Fruit fly (Drosophila melanogaster) whole organism, prepupa: Measurements from ENCODE around the gene Dscam2.

Experiments used
- CG10631 ChIP-seq: fragments of 200-800 bp; sonication (Bioruptor generic); optimal IDR thresholded peaks from 2 replicates; lab custom pipeline; 2016; ENCODE audit warnings: missing biosample characterization, missing genetic modification characterization
- CG11294 ChIP-seq: fragments of 200-800 bp; sonication (Bioruptor generic); IDR thresholded peaks from 2 replicates; pipeline ENCODE4 v1.3.6; 2022; ENCODE audit warnings: missing biosample characterization, missing genetic modification characterization
- CG11902 ChIP-seq: fragments of 200-800 bp; sonication (Bioruptor generic); optimal IDR thresholded peaks from 3 replicates; lab custom pipeline; 2016; ENCODE audit warnings: missing biosample characterization, missing genetic modification characterization
- CG15336 ChIP-seq: fragments of 200-800 bp; sonication (Bioruptor generic); IDR thresholded peaks from 2 replicates; pipeline ENCODE4 v1.3.6; 2022; ENCODE audit warnings: missing biosample characterization, missing genetic modification characterization
- CG1621 ChIP-seq: fragments of 200-800 bp; sonication (Bioruptor generic); optimal IDR thresholded peaks from 3 replicates; lab custom pipeline; 2018; ENCODE audit warnings: missing biosample characterization, mild to moderate bottlenecking, missing genetic modification characterization
- CG16779 ChIP-seq: fragments of 200-800 bp; sonication (Bioruptor generic); optimal IDR thresholded peaks from 3 replicates; lab custom pipeline; 2017; ENCODE audit warnings: missing biosample characterization, mild to moderate bottlenecking, missing genetic modification characterization
- CG3032 ChIP-seq: fragments of 200-800 bp; optimal IDR thresholded peaks from 2 replicates; lab custom pipeline; 2019; ENCODE audit warnings: missing biosample characterization, mild to moderate bottlenecking, missing genetic modification characterization, moderate library complexity
- CG31627 ChIP-seq: fragments of 200-800 bp; sonication (Bioruptor generic); optimal IDR thresholded peaks from 3 replicates; lab custom pipeline; 2016; ENCODE audit warnings: missing biosample characterization, missing genetic modification characterization
- CG34406 ChIP-seq: fragments of 200-800 bp; sonication (Bioruptor generic); optimal IDR thresholded peaks from 3 replicates; lab custom pipeline; 2016; ENCODE audit warnings: missing biosample characterization, missing genetic modification characterization
- CG3919 ChIP-seq: fragments of 200-800 bp; sonication (Bioruptor generic); optimal IDR thresholded peaks from 3 replicates; lab custom pipeline; 2016; ENCODE audit warnings: missing biosample characterization, missing genetic modification characterization
- CG4318 ChIP-seq: fragments of 200-800 bp; sonication (Bioruptor generic); optimal IDR thresholded peaks from 3 replicates; lab custom pipeline; 2017; ENCODE audit warnings: missing biosample characterization, mild to moderate bottlenecking, missing genetic modification characterization
- CG6163 ChIP-seq: fragments of 200-800 bp; sonication (Bioruptor generic); IDR thresholded peaks from 3 replicates; pipeline ENCODE4 v1.3.6; 2022; ENCODE audit warnings: missing biosample characterization, missing genetic modification characterization
- CG6276 ChIP-seq: fragments of 200-800 bp; sonication (Bioruptor generic); optimal IDR thresholded peaks from 2 replicates; lab custom pipeline; 2017; ENCODE audit warnings: missing biosample characterization, mild to moderate bottlenecking, missing genetic modification characterization
- CG6808 ChIP-seq: fragments of 200-800 bp; sonication (Bioruptor generic); optimal IDR thresholded peaks from 3 replicates; lab custom pipeline; 2017; ENCODE audit warnings: missing biosample characterization, missing genetic modification characterization, mild to moderate bottlenecking, moderate library complexity, missing genetic modification reagents
- CG6854 ChIP-seq: fragments of 200-800 bp; sonication (Bioruptor generic); optimal IDR thresholded peaks from 2 replicates; lab custom pipeline; 2017; ENCODE audit warnings: missing biosample characterization, mild to moderate bottlenecking, missing genetic modification characterization
- CG7368 ChIP-seq: fragments of 200-800 bp; sonication (Bioruptor generic); optimal IDR thresholded peaks from 3 replicates; lab custom pipeline; 2016; ENCODE audit warnings: missing biosample characterization, missing genetic modification characterization
- CG8119 ChIP-seq: fragments of 200-800 bp; sonication (Bioruptor generic); IDR thresholded peaks from 3 replicates; pipeline ENCODE4 v1.3.6; 2022; ENCODE audit warnings: missing biosample characterization, missing genetic modification characterization
- CG8632 ChIP-seq: fragments of 200-800 bp; sonication (Bioruptor generic); optimal IDR thresholded peaks from 3 replicates; lab custom pipeline; 2016; ENCODE audit warnings: missing biosample characterization, missing genetic modification characterization
- CG9139 ChIP-seq: fragments of 200-800 bp; sonication (Bioruptor generic); optimal IDR thresholded peaks from 3 replicates; lab custom pipeline; 2017; ENCODE audit warnings: missing biosample characterization, mild to moderate bottlenecking, missing genetic modification characterization
- Eip78C ChIP-seq: fragments of 200-800 bp; sonication (Bioruptor generic); peaks from one replicate; lab custom pipeline; 2016; ENCODE audit warnings: missing biosample characterization, missing genetic modification characterization
- Eip93F ChIP-seq: fragments of 200-800 bp; sonication (Bioruptor generic); optimal IDR thresholded peaks from 2 replicates; lab custom pipeline; 2016; ENCODE audit warnings: missing biosample characterization, mild to moderate bottlenecking, missing genetic modification characterization
- Ets21C ChIP-seq: fragments of 200-800 bp; sonication (Bioruptor generic); optimal IDR thresholded peaks from 3 replicates; lab custom pipeline; 2016; ENCODE audit warnings: missing biosample characterization, missing genetic modification characterization
- Ets96B ChIP-seq: fragments of 200-800 bp; optimal IDR thresholded peaks from 2 replicates; lab custom pipeline; 2019; ENCODE audit warnings: missing biosample characterization, mild to moderate bottlenecking, missing genetic modification characterization, moderate library complexity
- Gug ChIP-seq: fragments of 200-800 bp; sonication (Bioruptor generic); IDR thresholded peaks from 2 replicates; pipeline ENCODE4 v1.3.6; 2022; ENCODE audit warnings: missing biosample characterization, missing genetic modification characterization
- Hr4 ChIP-seq: fragments of 200-800 bp; sonication (Bioruptor generic); optimal IDR thresholded peaks from 3 replicates; lab custom pipeline; 2016; ENCODE audit warnings: missing biosample characterization, missing genetic modification characterization
- Lpt ChIP-seq: fragments of 200-800 bp; sonication (Bioruptor generic); optimal IDR thresholded peaks from 3 replicates; lab custom pipeline; 2016; ENCODE audit warnings: missing biosample characterization, missing genetic modification characterization
- OdsH ChIP-seq: fragments of 200-800 bp; sonication (Bioruptor generic); optimal IDR thresholded peaks from 3 replicates; lab custom pipeline; 2016; ENCODE audit warnings: missing biosample characterization, missing genetic modification characterization
- Sox15 ChIP-seq: fragments of 200-800 bp; sonication (Bioruptor generic); optimal IDR thresholded peaks from 3 replicates; lab custom pipeline; 2016; ENCODE audit warnings: missing biosample characterization, missing genetic modification characterization
- achi ChIP-seq: fragments of 200-800 bp; sonication (Bioruptor generic); optimal IDR thresholded peaks from 3 replicates; lab custom pipeline; 2016; ENCODE audit warnings: missing biosample characterization, missing genetic modification characterization
- acj6 ChIP-seq: fragments of 200-800 bp; sonication (Bioruptor generic); optimal IDR thresholded peaks from 3 replicates; lab custom pipeline; 2016; ENCODE audit warnings: missing biosample characterization, missing genetic modification characterization
- cyc ChIP-seq: fragments of 200-800 bp; sonication (Bioruptor generic); optimal IDR thresholded peaks from 3 replicates; lab custom pipeline; 2016; ENCODE audit warnings: missing biosample characterization, missing genetic modification characterization
- dac ChIP-seq: fragments of 200-800 bp; sonication (Bioruptor generic); optimal IDR thresholded peaks from 2 replicates; lab custom pipeline; 2017; ENCODE audit warnings: missing biosample characterization, mild to moderate bottlenecking, missing genetic modification characterization
- dsx ChIP-seq: fragments of 200-800 bp; optimal IDR thresholded peaks from 3 replicates; lab custom pipeline; 2019; ENCODE audit warnings: missing biosample characterization, mild to moderate bottlenecking, missing genetic modification characterization, moderate library complexity; ENCODE audit not compliant: poor library complexity, severe bottlenecking
- eg ChIP-seq: fragments of 200-800 bp; sonication (Bioruptor generic); IDR thresholded peaks from 3 replicates; pipeline ENCODE4 v1.3.6; 2022; ENCODE audit warnings: missing biosample characterization, missing genetic modification characterization
- esn ChIP-seq: fragments of 200-800 bp; sonication (Bioruptor generic); optimal IDR thresholded peaks from 2 replicates; lab custom pipeline; 2016; ENCODE audit warnings: missing biosample characterization, mild to moderate bottlenecking, missing genetic modification characterization, moderate library complexity
- fd59A ChIP-seq: fragments of 200-800 bp; sonication (Bioruptor generic); optimal IDR thresholded peaks from 2 replicates; lab custom pipeline; 2017; ENCODE audit warnings: missing biosample characterization, mild to moderate bottlenecking, missing genetic modification characterization, missing genetic modification reagents
- fd85E ChIP-seq: fragments of 200-800 bp; sonication (Bioruptor generic); optimal IDR thresholded peaks from 3 replicates; lab custom pipeline; 2016; ENCODE audit warnings: missing biosample characterization, missing genetic modification characterization
- lz ChIP-seq: fragments of 200-800 bp; sonication (Bioruptor generic); optimal IDR thresholded peaks from 3 replicates; lab custom pipeline; 2016; ENCODE audit warnings: missing biosample characterization, missing genetic modification characterization
- net ChIP-seq: fragments of 200-800 bp; sonication (Bioruptor generic); optimal IDR thresholded peaks from 3 replicates; lab custom pipeline; 2016; ENCODE audit warnings: missing biosample characterization, missing genetic modification characterization
- pdm3 ChIP-seq: fragments of 200-800 bp; sonication (Bioruptor generic); optimal IDR thresholded peaks from 3 replicates; lab custom pipeline; 2016; ENCODE audit warnings: missing biosample characterization, missing genetic modification characterization
- salr ChIP-seq, 2 experiments: fragments of 200-800 bp; sonication (Bioruptor generic); optimal IDR thresholded peaks; 3 replicates each; lab custom pipeline; 2016 to 2018; ENCODE audit warnings: missing biosample characterization in 2 of 2, missing genetic modification characterization in 2 of 2, mild to moderate bottlenecking in 1 of 2
- spab ChIP-seq: fragments of 200-800 bp; sonication (Bioruptor generic); optimal IDR thresholded peaks from 2 replicates; lab custom pipeline; 2017; ENCODE audit warnings: missing biosample characterization, mild to moderate bottlenecking, missing genetic modification characterization, missing genetic modification reagents
- ss ChIP-seq, 2 experiments: fragments of 200-800 bp; sonication (Bioruptor generic); optimal IDR thresholded peaks; 2 replicates in 1 of 2; 3 replicates in 1 of 2; lab custom pipeline; 2017 to 2018; ENCODE audit warnings: mild to moderate bottlenecking in 2 of 2, missing biosample characterization in 2 of 2, missing genetic modification characterization in 2 of 2, moderate library complexity in 1 of 2
- svp ChIP-seq: fragments of 200-800 bp; sonication (Bioruptor generic); peaks from one replicate; lab custom pipeline; 2016; ENCODE audit warnings: missing biosample characterization, missing genetic modification characterization
- topi ChIP-seq: fragments of 200-800 bp; sonication (Bioruptor generic); optimal IDR thresholded peaks from 3 replicates; lab custom pipeline; 2016; ENCODE audit warnings: missing biosample characterization, missing genetic modification characterization
- vri ChIP-seq: fragments of 200-800 bp; sonication (Bioruptor generic); optimal IDR thresholded peaks from 3 replicates; lab custom pipeline; 2016; ENCODE audit warnings: missing biosample characterization, mild to moderate bottlenecking, missing genetic modification characterization

Dscam2 gene

DNA sequence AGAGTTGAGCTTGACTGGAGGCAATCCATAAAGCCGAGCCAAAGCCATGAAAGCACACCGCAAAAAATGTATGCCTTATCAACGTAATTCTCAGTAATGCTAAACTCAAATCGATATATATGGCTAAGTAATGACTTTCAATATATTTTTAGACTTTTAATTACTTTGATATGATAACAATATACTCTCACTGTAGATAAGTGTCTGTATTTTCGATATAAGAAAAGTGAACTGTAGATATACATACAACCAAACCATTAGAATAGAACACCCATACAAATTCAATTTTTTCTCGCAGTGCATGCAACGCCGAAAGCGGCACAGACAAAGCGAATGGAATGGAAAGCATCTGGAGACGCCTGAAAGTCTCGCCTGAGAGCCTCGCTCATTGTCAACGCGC is 36.1 kb downstream of the Dscam2 start (continued):
- peak; percentile 79 for TF ChIP-seq CG3919 (GFP tag; lab: Kevin White, UChicago)
- peak; percentile 11 for TF ChIP-seq CG6854 (GFP tag; lab: Kevin White, UChicago)
- peak; percentile 74 for TF ChIP-seq pdm3 (GFP tag; lab: Kevin White, UChicago)
- peak; percentile 57 for TF ChIP-seq CG11902 (GFP tag; lab: Kevin White, UChicago)
- TF ChIP-seq Ets21C = peak; percentile 33
- TF ChIP-seq topi (GFP tag; lab: Kevin White, UChicago) = peak; percentile 72
- no peak for TF ChIP-seq Eip93F
- TF ChIP-seq cyc (GFP tag; lab: Kevin White, UChicago) = peak; percentile 63
- TF ChIP-seq Sox15 (GFP tag; lab: Kevin White, UChicago) = peak; percentile 48
- TF ChIP-seq CG10631 (GFP tag; lab: Kevin White, UChicago) = peak; percentile 73
- TF ChIP-seq CG15336 (GFP tag; lab: Robert Waterston, UW) = peak; percentile 82
- TF ChIP-seq CG11294 (GFP tag; lab: Robert Waterston, UW) = peak; percentile 12; the same call in 1 of the 2 replicates

dm6 chr3L:7151521-7152465 is 37.9 kb downstream of the Dscam2 start:
- peak; percentile 69 for TF ChIP-seq achi (GFP tag; lab: Kevin White, UChicago)
- TF ChIP-seq CG34406 (GFP tag; lab: Kevin White, UChicago) = peak; percentile 27
- no peak for TF ChIP-seq vri
- TF ChIP-seq pdm3 (GFP tag; lab: Kevin White, UChicago) = peak; percentile 70
- peak; percentile 79 for TF ChIP-seq Lpt (GFP tag; lab: Kevin White, UChicago)
- TF ChIP-seq Hr4 = peak; percentile 85
- TF ChIP-seq Sox15 (GFP tag; lab: Kevin White, UChicago) = no peak
- TF ChIP-seq Ets21C = no peak
- TF ChIP-seq Ets96B = peak; percentile 40
- peak; percentile 60 for TF ChIP-seq CG4318 (GFP tag; lab: Kevin White, UChicago)
- no peak for TF ChIP-seq esn
- TF ChIP-seq CG31627 (GFP tag; lab: Kevin White, UChicago) = no peak
- TF ChIP-seq fd85E (GFP tag; lab: Kevin White, UChicago) = no peak
- TF ChIP-seq dac (GFP tag; lab: Kevin White, UChicago) = peak; percentile 8
- TF ChIP-seq CG3032 (tag; lab: Kevin White, UChicago) = peak; percentile 16
- peak; percentile 15 for TF ChIP-seq CG6808
- peak; percentile 45 for TF ChIP-seq CG6276 (GFP tag; lab: Kevin White, UChicago)
- peak; percentile 83 for TF ChIP-seq eg (GFP tag; lab: Robert Waterston, UW)
- no peak for TF ChIP-seq CG11902 (GFP tag; lab: Kevin White, UChicago)
- peak; percentile 73 for TF ChIP-seq Gug (GFP tag; lab: Robert Waterston, UW)
- TF ChIP-seq spab = no peak
- TF ChIP-seq CG7368 (GFP tag; lab: Kevin White, UChicago) = no peak
- peak; percentile 90 for TF ChIP-seq CG15336 (GFP tag; lab: Robert Waterston, UW)
- no peak for TF ChIP-seq CG1621
- TF ChIP-seq CG8632 = peak; percentile 32
- peak; percentile 72 for TF ChIP-seq CG3919 (GFP tag; lab: Kevin White, UChicago)
- no peak for TF ChIP-seq fd59A
- TF ChIP-seq salr (GFP tag; optimal IDR thresholded peaks at IDR 0.05; lab: Kevin White, UChicago) = peak in 1 of 2 experiments; percentile 62
- peak; percentile 86 for TF ChIP-seq Eip78C (GFP tag; lab: Kevin White, UChicago)
- peak; percentile 50 for TF ChIP-seq svp (GFP tag; lab: Kevin White, UChicago)
- TF ChIP-seq Eip93F = no peak
- no peak for TF ChIP-seq ss (GFP tag; optimal IDR thresholded peaks at IDR 0.05; lab: Kevin White, UChicago)
- peak; percentile 59 for TF ChIP-seq net (GFP tag; lab: Kevin White, UChicago)
- TF ChIP-seq CG16779 = no peak
- TF ChIP-seq CG9139 (GFP tag; lab: Kevin White, UChicago) = no peak
- TF ChIP-seq OdsH (GFP tag; lab: Kevin White, UChicago) = peak; percentile 73
- TF ChIP-seq cyc (GFP tag; lab: Kevin White, UChicago) = peak; percentile 15
- TF ChIP-seq acj6 (GFP tag; lab: Kevin White, UChicago) = peak; percentile 60
- peak; percentile 13 for TF ChIP-seq dsx (GFP tag; lab: Kevin White, UChicago)
- TF ChIP-seq CG6163 = peak; percentile 82
- TF ChIP-seq lz (GFP tag; lab: Kevin White, UChicago) = no peak
- TF ChIP-seq CG10631 (GFP tag; lab: Kevin White, UChicago) = peak; percentile 47
- peak; percentile 10 for TF ChIP-seq topi (GFP tag; lab: Kevin White, UChicago)
- peak; percentile 87 for TF ChIP-seq CG8119
